Fruit fly (Drosophila melanogaster) whole organism, embryonic: ENCODE data around the gene srl.

Source experiments
- Awh ChIP-seq: fragments of 200-800 bp; sonication (Bioruptor generic); IDR thresholded peaks from 2 replicates; pipeline ENCODE4, ENCODE4 v1.3.6; 2022; ENCODE audit warnings: missing biosample characterization, missing genetic modification characterization
- CG11093 ChIP-seq: fragments of 200-800 bp; sonication (Bioruptor generic); IDR thresholded peaks from 3 replicates; pipeline ENCODE4 v1.3.6; 2022; ENCODE audit warnings: missing biosample characterization, missing genetic modification characterization
- CG12071 ChIP-seq: fragments of 200-800 bp; sonication (Bioruptor generic); optimal IDR thresholded peaks from 3 replicates; lab custom pipeline; 2018; ENCODE audit warnings: missing biosample characterization, mild to moderate bottlenecking, missing genetic modification characterization
- CG12391 ChIP-seq: fragments of 200-800 bp; sonication (Bioruptor generic); optimal IDR thresholded peaks from 3 replicates; lab custom pipeline; 2018; ENCODE audit warnings: missing biosample characterization, mild to moderate bottlenecking, missing genetic modification characterization, moderate library complexity
- CG13894 ChIP-seq: fragments of 200-800 bp; sonication (Bioruptor generic); optimal IDR thresholded peaks from 3 replicates; lab custom pipeline; 2018; ENCODE audit warnings: missing biosample characterization, mild to moderate bottlenecking, missing genetic modification characterization, moderate library complexity
- CG14667 ChIP-seq: fragments of 200-800 bp; sonication (Bioruptor generic); IDR thresholded peaks from 2 replicates; pipeline ENCODE4 v1.3.6; 2022; ENCODE audit warnings: missing biosample characterization, missing genetic modification characterization
- CG1602 ChIP-seq: fragments of 200-800 bp; sonication (Bioruptor generic); optimal IDR thresholded peaks from 3 replicates; lab custom pipeline; 2016; ENCODE audit warnings: missing biosample characterization, missing genetic modification characterization
- CG17912 ChIP-seq: fragments of 200-800 bp; sonication (Bioruptor generic); optimal IDR thresholded peaks from 2 replicates; lab custom pipeline; 2018; ENCODE audit warnings: missing biosample characterization, mild to moderate bottlenecking, missing genetic modification characterization
- CG18764 ChIP-seq: fragments of 200-800 bp; sonication (Bioruptor generic); optimal IDR thresholded peaks from 3 replicates; lab custom pipeline; 2016; ENCODE audit warnings: missing biosample characterization, missing genetic modification characterization
- CG4617 ChIP-seq: fragments of 200-800 bp; sonication (Bioruptor generic); optimal IDR thresholded peaks from 3 replicates; lab custom pipeline; 2016; ENCODE audit warnings: missing biosample characterization, missing genetic modification characterization, borderline replicate concordance
- CG5180 ChIP-seq: fragments of 200-800 bp; sonication (Bioruptor generic); optimal IDR thresholded peaks from 3 replicates; lab custom pipeline; 2017; ENCODE audit warnings: missing biosample characterization, missing genetic modification characterization, mild to moderate bottlenecking, moderate library complexity, missing genetic modification reagents
- CG6689 ChIP-seq: fragments of 200-800 bp; sonication (Bioruptor generic); IDR thresholded peaks from 2 replicates; pipeline ENCODE4 v1.3.6; 2022; ENCODE audit warnings: missing biosample characterization, missing genetic modification characterization
- CG7963 ChIP-seq: fragments of 200-800 bp; sonication (Bioruptor generic); IDR thresholded peaks from 3 replicates; pipeline ENCODE4 v1.3.6; 2022; ENCODE audit warnings: missing biosample characterization, missing genetic modification characterization; ENCODE audit not compliant: partially characterized antibody
- CG8089 ChIP-seq: fragments of 200-800 bp; sonication (Bioruptor generic); optimal IDR thresholded peaks from 3 replicates; lab custom pipeline; 2016; ENCODE audit warnings: missing biosample characterization, missing genetic modification characterization
- CG8281 ChIP-seq: fragments of 200-800 bp; sonication (Bioruptor generic); optimal IDR thresholded peaks from 2 replicates; lab custom pipeline; 2018; ENCODE audit warnings: missing biosample characterization, mild to moderate bottlenecking, missing genetic modification characterization, moderate library complexity
- CG8478 ChIP-seq: fragments of >200 bp; optimal IDR thresholded peaks from 2 replicates; lab custom pipeline; 2018
- CrebB ChIP-seq: fragments of 200-800 bp; sonication (Bioruptor generic); optimal IDR thresholded peaks from 3 replicates; lab custom pipeline; 2018; ENCODE audit warnings: missing biosample characterization, mild to moderate bottlenecking, missing genetic modification characterization
- Jarid2 ChIP-seq: fragments of 200-800 bp; sonication (Bioruptor generic); optimal IDR thresholded peaks from 3 replicates; lab custom pipeline; 2017; ENCODE audit warnings: mild to moderate bottlenecking, missing biosample characterization, missing genetic modification reagents, missing genetic modification characterization
- Lhr ChIP-seq: fragments of 200-800 bp; sonication (Bioruptor generic); optimal IDR thresholded peaks from 3 replicates; lab custom pipeline; 2017; ENCODE audit warnings: mild to moderate bottlenecking, missing biosample characterization, missing genetic modification reagents, missing genetic modification characterization
- Mes4 ChIP-seq: fragments of 200-800 bp; sonication (Bioruptor generic); optimal IDR thresholded peaks from 2 replicates; lab custom pipeline; 2016; ENCODE audit warnings: missing biosample characterization, missing genetic modification characterization
- Optix ChIP-seq: fragments of 200-800 bp; sonication (Bioruptor generic); IDR thresholded peaks from 3 replicates; pipeline ENCODE4 v1.3.6; 2022; ENCODE audit warnings: missing biosample characterization, missing genetic modification characterization
- Pdp1 ChIP-seq, 2 experiments: fragments of 200-800 bp; sonication (Bioruptor generic); optimal IDR thresholded peaks; 3 replicates each; lab custom pipeline; 2016; ENCODE audit warnings: missing biosample characterization in 2 of 2, missing genetic modification characterization in 2 of 2, mild to moderate bottlenecking in 1 of 2, moderate library complexity in 1 of 2
- Rfx ChIP-seq: fragments of 200-800 bp; sonication (Bioruptor generic); IDR thresholded peaks from 2 replicates; pipeline ENCODE4 v1.3.6; 2022; ENCODE audit warnings: missing biosample characterization, missing genetic modification characterization
- Sry-δ ChIP-seq: fragments of 200-800 bp; sonication (Bioruptor generic); optimal IDR thresholded peaks from 2 replicates; lab custom pipeline; 2016; ENCODE audit warnings: missing biosample characterization, missing genetic modification characterization
- al ChIP-seq: fragments of 200-800 bp; sonication (Bioruptor generic); IDR thresholded peaks from 2 replicates; pipeline ENCODE4 v1.3.6; 2022; ENCODE audit warnings: missing biosample characterization, missing genetic modification characterization
- aop ChIP-seq: fragments of 200-800 bp; sonication (Bioruptor generic); IDR thresholded peaks from 2 replicates; pipeline ENCODE4 v1.3.6; 2022; ENCODE audit warnings: missing biosample characterization, missing genetic modification characterization
- bcd ChIP-seq: fragments of 200-800 bp; sonication (Bioruptor generic); optimal IDR thresholded peaks from 2 replicates; lab custom pipeline; 2017; ENCODE audit warnings: missing biosample characterization, mild to moderate bottlenecking, missing genetic modification characterization
- da ChIP-seq: fragments of 200-800 bp; sonication (Bioruptor generic); optimal IDR thresholded peaks from 2 replicates; lab custom pipeline; 2016; ENCODE audit warnings: missing biosample characterization, missing genetic modification characterization
- dati ChIP-seq: fragments of 200-800 bp; sonication (Bioruptor generic); IDR thresholded peaks from 2 replicates; pipeline ENCODE4 v1.3.6; 2022; ENCODE audit warnings: missing biosample characterization, missing genetic modification characterization
- disco-r ChIP-seq: fragments of 200-800 bp; sonication (Bioruptor generic); optimal IDR thresholded peaks from 2 replicates; lab custom pipeline; 2016; ENCODE audit warnings: missing biosample characterization, missing genetic modification characterization
- dmrt99B ChIP-seq: fragments of 200-800 bp; sonication (Bioruptor generic); optimal IDR thresholded peaks from 2 replicates; lab custom pipeline; 2018; ENCODE audit warnings: missing biosample characterization, mild to moderate bottlenecking, missing genetic modification characterization, moderate library complexity
- ewg ChIP-seq: fragments of 200-800 bp; sonication (Bioruptor generic); optimal IDR thresholded peaks from 3 replicates; lab custom pipeline; 2017; ENCODE audit warnings: mild to moderate bottlenecking, missing biosample characterization, missing genetic modification reagents, missing genetic modification characterization
- eyg ChIP-seq: fragments of 200-800 bp; sonication (Bioruptor generic); optimal IDR thresholded peaks from 3 replicates; lab custom pipeline; 2016; ENCODE audit warnings: missing biosample characterization, missing genetic modification characterization
- fd102C ChIP-seq: fragments of 200-800 bp; sonication (Bioruptor generic); optimal IDR thresholded peaks from 2 replicates; lab custom pipeline; 2018; ENCODE audit warnings: missing biosample characterization, mild to moderate bottlenecking, missing genetic modification characterization, moderate library complexity
- fu2 ChIP-seq: fragments of 200-800 bp; sonication (Bioruptor generic); optimal IDR thresholded peaks from 2 replicates; lab custom pipeline; 2016; ENCODE audit warnings: missing biosample characterization, missing genetic modification characterization
- hbn ChIP-seq: fragments of 200-800 bp; sonication (Bioruptor generic); IDR thresholded peaks from 2 replicates; pipeline ENCODE4 v1.3.6; 2022; ENCODE audit warnings: missing biosample characterization, missing genetic modification characterization; ENCODE audit not compliant: partially characterized antibody
- her ChIP-seq: fragments of 200-800 bp; sonication (Bioruptor generic); optimal IDR thresholded peaks from 2 replicates; lab custom pipeline; 2016; ENCODE audit warnings: missing biosample characterization, missing genetic modification characterization
- nerfin-1 ChIP-seq: fragments of 200-800 bp; sonication (Bioruptor generic); optimal IDR thresholded peaks from 3 replicates; lab custom pipeline; 2019; ENCODE audit warnings: missing biosample characterization, mild to moderate bottlenecking, missing genetic modification characterization, moderate library complexity
- pb ChIP-seq: fragments of 200-800 bp; sonication (Bioruptor generic); optimal IDR thresholded peaks from 3 replicates; lab custom pipeline; 2016; ENCODE audit warnings: missing biosample characterization, missing genetic modification characterization
- row ChIP-seq: fragments of 200-800 bp; sonication (Bioruptor generic); IDR thresholded peaks from 3 replicates; pipeline ENCODE4 v1.3.6; 2022; ENCODE audit warnings: missing biosample characterization, missing genetic modification characterization
- salm ChIP-seq: fragments of 200-800 bp; sonication (Bioruptor generic); optimal IDR thresholded peaks from 2 replicates; lab custom pipeline; 2018; ENCODE audit warnings: missing biosample characterization, mild to moderate bottlenecking, missing genetic modification characterization
- schlank ChIP-seq: fragments of 200-800 bp; sonication (Bioruptor generic); optimal IDR thresholded peaks from 2 replicates; lab custom pipeline; 2018; ENCODE audit warnings: missing biosample characterization, mild to moderate bottlenecking, missing genetic modification characterization
- sqz ChIP-seq: fragments of 200-800 bp; sonication (Bioruptor generic); optimal IDR thresholded peaks from 3 replicates; lab custom pipeline; 2018; ENCODE audit warnings: missing biosample characterization, mild to moderate bottlenecking, missing genetic modification characterization
- sr ChIP-seq: fragments of 200-800 bp; sonication (Bioruptor generic); IDR thresholded peaks from 3 replicates; pipeline ENCODE4 v1.3.6; 2022; ENCODE audit warnings: missing biosample characterization, missing genetic modification characterization
- tin ChIP-seq: fragments of 200-800 bp; sonication (Bioruptor generic); optimal IDR thresholded peaks from 3 replicates; lab custom pipeline; 2016; ENCODE audit warnings: missing biosample characterization, missing genetic modification characterization
- ttk ChIP-seq: fragments of 200-800 bp; sonication (Bioruptor generic); IDR thresholded peaks from 2 replicates; pipeline ENCODE4 v2.1.2; 2022; ENCODE audit warnings: missing biosample characterization, missing genetic modification characterization
- tup ChIP-seq: fragments of 200-800 bp; sonication (Bioruptor generic); optimal IDR thresholded peaks from 2 replicates; lab custom pipeline; 2016; ENCODE audit warnings: missing biosample characterization, mild to moderate bottlenecking, missing genetic modification characterization, moderate library complexity
- z ChIP-seq: fragments of 200-800 bp; sonication (Bioruptor generic); IDR thresholded peaks from 3 replicates; pipeline ENCODE4 v1.3.6; 2022; ENCODE audit warnings: missing biosample characterization, missing genetic modification characterization
- zen ChIP-seq: fragments of 200-800 bp; sonication (Bioruptor generic); optimal IDR thresholded peaks from 3 replicates; lab custom pipeline; 2018; ENCODE audit warnings: missing biosample characterization, mild to moderate bottlenecking, missing genetic modification characterization, moderate library complexity

srl gene

DNA sequence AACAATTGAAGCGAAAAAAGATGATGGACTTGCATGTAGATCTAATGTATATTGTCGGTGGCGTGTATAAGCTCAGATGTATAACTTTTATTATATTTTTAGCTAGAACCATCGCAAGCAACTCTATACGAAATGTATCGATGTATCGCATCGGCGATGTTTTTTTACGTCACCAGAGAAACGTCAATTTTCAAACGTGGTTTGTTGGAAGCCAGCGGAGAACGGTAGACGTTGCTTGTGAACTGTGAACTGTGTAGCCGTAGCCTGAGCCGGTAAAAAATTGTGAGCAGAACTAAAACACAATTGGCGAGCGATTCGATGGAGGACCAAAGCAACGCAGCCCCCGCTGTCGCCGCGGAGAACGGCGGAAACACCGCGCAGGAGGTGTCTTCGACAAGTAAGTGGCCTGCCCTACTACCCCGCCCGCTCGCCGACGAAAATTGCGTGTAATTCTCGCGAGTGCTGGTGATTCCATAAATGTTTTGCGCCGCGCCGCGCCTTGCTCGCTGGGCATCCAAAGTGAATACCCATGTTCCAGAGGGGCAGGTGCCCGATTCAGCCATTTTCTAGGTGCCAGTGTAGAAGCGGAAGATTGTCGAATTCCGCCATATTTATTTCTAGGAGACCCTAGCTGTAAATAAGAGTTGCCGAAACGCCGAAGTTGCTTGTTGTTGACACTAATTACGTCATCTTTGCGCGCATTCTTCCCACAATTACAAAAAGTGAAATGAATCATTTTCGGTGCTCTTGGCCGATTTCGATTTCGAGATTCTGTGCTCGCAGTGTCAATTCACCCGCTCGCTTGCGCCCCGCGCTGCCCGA lies 26.0 kb downstream of the srl start, which contains the start of gene lost (continued):
- TF ChIP-seq CG5180 (GFP tag; lab: Kevin White, UChicago): peak; percentile 61
- TF ChIP-seq CG8478 (lab: Kevin White, UChicago): no peak
- TF ChIP-seq fd102C (GFP tag; lab: Kevin White, UChicago): no peak
- TF ChIP-seq sr (GFP tag; lab: Robert Waterston, UW): 0 out of 3 replicates have a peak, but pooled peaks have one; percentile 8
- no peak for TF ChIP-seq aop
- TF ChIP-seq ewg: peak; percentile 28
- TF ChIP-seq Awh: no peak
- TF ChIP-seq bcd: peak; percentile 41
- TF ChIP-seq Jarid2 (GFP tag; lab: Kevin White, UChicago): no peak
- TF ChIP-seq dati (GFP tag; lab: Robert Waterston, UW): no peak
- TF ChIP-seq pb (GFP tag; lab: Kevin White, UChicago): peak; percentile 3
- no peak for TF ChIP-seq schlank (tag; lab: Kevin White, UChicago)
- no peak for TF ChIP-seq disco-r
- no peak for TF ChIP-seq Optix
- no peak for TF ChIP-seq da (GFP tag; lab: Kevin White, UChicago)
- TF ChIP-seq Lhr: peak; percentile 70
- TF ChIP-seq CG14667: no peak
- peak; percentile 38; the same call in 1 of the 2 replicates for TF ChIP-seq CG6689
- peak; percentile 2 for TF ChIP-seq eyg
- TF ChIP-seq Pdp1 (GFP tag; optimal IDR thresholded peaks at IDR 0.05; lab: Kevin White, UChicago): peak in 1 of 2 experiments; percentile 95
- TF ChIP-seq CG13894 (tag; lab: Kevin White, UChicago): peak; percentile 61
- no peak for TF ChIP-seq CG1602 (GFP tag; lab: Kevin White, UChicago)
- peak; percentile 28 for TF ChIP-seq CG4617
- no peak for TF ChIP-seq CG12071 (GFP tag; lab: Kevin White, UChicago)
- peak; percentile 22 for TF ChIP-seq fu2 (GFP tag; lab: Kevin White, UChicago)
- peak; percentile 72 for TF ChIP-seq Rfx (GFP tag; lab: Robert Waterston, UW)
- peak; percentile 22 for TF ChIP-seq her (GFP tag; lab: Kevin White, UChicago)
- TF ChIP-seq CrebB (tag; lab: Kevin White, UChicago): peak; percentile 21
- TF ChIP-seq z (GFP tag; lab: Robert Waterston, UW): no peak
- no peak for TF ChIP-seq CG8089 (GFP tag; lab: Kevin White, UChicago)
- peak; percentile 80 for TF ChIP-seq row (GFP tag; lab: Robert Waterston, UW)
- TF ChIP-seq CG17912: no peak
- TF ChIP-seq CG18764 (GFP tag; lab: Kevin White, UChicago): no peak
- peak; percentile 29 for TF ChIP-seq sqz (GFP tag; lab: Kevin White, UChicago)
- no peak for TF ChIP-seq zen (tag; lab: Kevin White, UChicago)
- TF ChIP-seq CG7963 (GFP tag; lab: Robert Waterston, UW): peak; percentile 97
- no peak for TF ChIP-seq dmrt99B (tag; lab: Kevin White, UChicago)
- no peak for TF ChIP-seq Mes4 (GFP tag; lab: Kevin White, UChicago)
- TF ChIP-seq ttk: peak; percentile 25; the same call in 1 of the 2 replicates
- no peak for TF ChIP-seq salm
- TF ChIP-seq al (GFP tag; lab: Robert Waterston, UW): no peak
- peak; percentile 58 for TF ChIP-seq CG12391
- TF ChIP-seq Sry-δ (GFP tag; lab: Kevin White, UChicago): peak; percentile 85
- TF ChIP-seq tin (GFP tag; lab: Kevin White, UChicago): no peak
- TF ChIP-seq nerfin-1 (tag; lab: Kevin White, UChicago): no peak
- peak; percentile 96 for TF ChIP-seq hbn (GFP tag; lab: Robert Waterston, UW)
- no peak for TF ChIP-seq CG11093 (GFP tag; lab: Robert Waterston, UW)
- TF ChIP-seq CG8281 (tag; lab: Kevin White, UChicago): no peak
- TF ChIP-seq tup (GFP tag; lab: Kevin White, UChicago): no peak
